Fruit fly (Drosophila melanogaster): Measurements from ENCODE around the gene CG10514.

CG10514 gene

dm6 chr3R:25318011-25318410, 38.4 kb upstream of the CG10514 start, which contains the start of gene CG10553:
Gene CG10553, minus strand, starts transcription at chr3R:25318111.
- no peak for TF ChIP-seq hbn (GFP tag; IDR thresholded peaks at IDR 0.05; ENCODE audit: partially characterized antibody)
- TF ChIP-seq CG32767 (GFP tag; IDR thresholded peaks at IDR 0.05): no peak
- no peak for TF ChIP-seq ap (GFP tag; IDR thresholded peaks at IDR 0.05)
- TF ChIP-seq CG14667 (GFP tag; IDR thresholded peaks at IDR 0.05): no peak
- TF ChIP-seq gcm2 (GFP tag; optimal IDR thresholded peaks at IDR 0.05): no peak
- no peak for TF ChIP-seq CG4854 (GFP tag; optimal IDR thresholded peaks at IDR 0.05)
- TF ChIP-seq Bdp1 (GFP tag; optimal IDR thresholded peaks at IDR 0.05): no peak
- no peak for TF ChIP-seq CG9215 (GFP tag; IDR thresholded peaks at IDR 0.05)
- TF ChIP-seq CG7357 (GFP tag; IDR thresholded peaks at IDR 0.05): no peak
- TF ChIP-seq amos (GFP tag; IDR thresholded peaks at IDR 0.05; ENCODE audit: partially characterized antibody): no peak
- TF ChIP-seq CG33557 (GFP tag; optimal IDR thresholded peaks at IDR 0.05): no peak
- TF ChIP-seq ab (GFP tag; optimal IDR thresholded peaks at IDR 0.05): no peak
- TF ChIP-seq CG3838 (GFP tag; optimal IDR thresholded peaks at IDR 0.05): no peak
- no peak for TF ChIP-seq cad (GFP tag; optimal IDR thresholded peaks at IDR 0.05)
- TF ChIP-seq CG10979 (tag; optimal IDR thresholded peaks at IDR 0.05): no peak
- TF ChIP-seq repo (GFP tag; optimal IDR thresholded peaks at IDR 0.05): no peak

dm6 chr3R:25316016-25316415, 36.4 kb upstream of the CG10514 start, which contains the start of gene CG10559:
Gene CG10559, minus strand, starts transcription at chr3R:25316116.
- TF ChIP-seq sens (GFP tag): peak; percentile 18
- TF ChIP-seq kni (GFP tag; optimal IDR thresholded peaks at IDR 0.05): no peak
- no peak for TF ChIP-seq Bgb (GFP tag; IDR thresholded peaks at IDR 0.05; ENCODE audit: partially characterized antibody)
- no peak for TF ChIP-seq E2f1 (GFP tag; IDR thresholded peaks at IDR 0.05)
- TF ChIP-seq CG17912 (GFP tag; optimal IDR thresholded peaks at IDR 0.05): no peak
- no peak for TF ChIP-seq CG1832 (GFP tag; optimal IDR thresholded peaks at IDR 0.05)
- TF ChIP-seq Optix (GFP tag; IDR thresholded peaks at IDR 0.05): no peak
- TF ChIP-seq Taf1 (GFP tag; IDR thresholded peaks at IDR 0.05): no peak
- TF ChIP-seq CG7372 (GFP tag; IDR thresholded peaks at IDR 0.05): no peak
- TF ChIP-seq Poxn (GFP tag; IDR thresholded peaks at IDR 0.05): no peak
- TF ChIP-seq CG34224 (GFP tag; IDR thresholded peaks at IDR 0.05; ENCODE audit: partially characterized antibody): no peak
- no peak for TF ChIP-seq CG6254 (GFP tag; optimal IDR thresholded peaks at IDR 0.05)
- TF ChIP-seq Med (GFP tag): peak; percentile 42
- no peak for TF ChIP-seq Hr78 (GFP tag; optimal IDR thresholded peaks at IDR 0.05)
- TF ChIP-seq CG10321 (GFP tag; IDR thresholded peaks at IDR 0.05): no peak
- no peak for TF ChIP-seq wdn (GFP tag; IDR thresholded peaks at IDR 0.05)
- no peak for TF ChIP-seq ab (GFP tag; optimal IDR thresholded peaks at IDR 0.05)
- no peak for TF ChIP-seq Ssrp (tag; optimal IDR thresholded peaks at IDR 0.05)
- TF ChIP-seq Six4 (GFP tag; optimal IDR thresholded peaks at IDR 0.05): no peak
- no peak for TF ChIP-seq sqz (GFP tag; optimal IDR thresholded peaks at IDR 0.05)
- TF ChIP-seq CG33557 (GFP tag; optimal IDR thresholded peaks at IDR 0.05): no peak
- peak; percentile 44 for TF ChIP-seq CG3163 (GFP tag; optimal IDR thresholded peaks at IDR 0.05)
- no peak for TF ChIP-seq CG32532 (GFP tag; IDR thresholded peaks at IDR 0.05)
- no peak for TF ChIP-seq CG7928 (GFP tag; optimal IDR thresholded peaks at IDR 0.05)
- TF ChIP-seq Trl (optimal IDR thresholded peaks at IDR 0.05): peak in 1 of 2 experiments; percentile 18
- no peak for TF ChIP-seq Trl (GFP tag; optimal IDR thresholded peaks at IDR 0.05)
- no peak for TF ChIP-seq chif (GFP tag; optimal IDR thresholded peaks at IDR 0.05)
- TF ChIP-seq Mes4 (GFP tag; optimal IDR thresholded peaks at IDR 0.05): no peak
- TF ChIP-seq luna (GFP tag; optimal IDR thresholded peaks at IDR 0.05): no peak
- 0 out of 4 replicates have a peak, but pooled peaks have one; percentile 24 for TF ChIP-seq chinmo (GFP tag; IDR thresholded peaks at IDR 0.05; ENCODE audit: partially characterized antibody)
- no peak for TF ChIP-seq Abd-B (GFP tag; optimal IDR thresholded peaks at IDR 0.05)
- no peak for TF ChIP-seq CG13424 (tag; optimal IDR thresholded peaks at IDR 0.05)
- no peak for TF ChIP-seq Lim3 (GFP tag; IDR thresholded peaks at IDR 0.05)
- TF ChIP-seq NK7.1 (GFP tag; optimal IDR thresholded peaks at IDR 0.05): no peak
- no peak for TF ChIP-seq CG14667 (GFP tag; IDR thresholded peaks at IDR 0.05)
- peak; percentile 1 for TF ChIP-seq PHDP (tag; optimal IDR thresholded peaks at IDR 0.05)
- TF ChIP-seq HLH4C (GFP tag; IDR thresholded peaks at IDR 0.05; ENCODE audit: partially characterized antibody): no peak
- TF ChIP-seq da (GFP tag; optimal IDR thresholded peaks at IDR 0.05): no peak
